Worm (Caenorhabditis elegans): ENCODE data around the gene F13H10.5.

- TF ChIP-seq fos-1 (tag; optimal IDR thresholded peaks at IDR 0.05) (no peak), mdl-1 (tag; optimal IDR thresholded peaks at IDR 0.05) (no peak), nhr-76 (tag; optimal IDR thresholded peaks at IDR 0.05) (no peak)
Observed at ce11 chrIV:11038665-11039064, 47.9 kb downstream of the F13H10.5 start.

Data from whole organism, L3 larva.